Worm (Caenorhabditis elegans): Measurements from ENCODE around the gene F23F1.2.

The F23F1.2 gene

DNA sequence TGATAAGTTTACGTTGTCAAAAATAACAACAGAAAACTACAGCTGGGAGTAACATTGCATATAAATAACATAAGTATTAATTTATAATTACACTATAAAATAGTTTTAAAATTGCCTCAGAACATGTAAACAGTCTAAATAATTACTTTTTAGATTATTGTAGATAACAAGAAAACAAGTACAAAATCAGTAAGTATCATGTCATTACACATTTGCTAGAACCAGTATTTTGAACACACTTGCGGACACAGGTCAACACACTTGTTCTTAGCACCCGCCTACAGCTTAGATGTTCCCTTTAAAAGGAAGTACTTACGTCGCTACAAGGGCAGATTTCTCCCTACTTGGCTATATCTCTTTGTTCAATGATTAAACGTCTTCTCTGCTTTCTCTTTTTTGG, at the start of gene F23F1.2:
TSS of gene F23F1.2 (plus strand) at position 301 of the 400 bp plus-strand sequence.
- TF ChIP-seq snpc-1.2 (GFP tag; IDR thresholded peaks at IDR 0.05): no peak
- no peak for TF ChIP-seq mep-1 (tag; optimal IDR thresholded peaks at IDR 0.05)
- TF ChIP-seq attf-4 (tag; optimal IDR thresholded peaks at IDR 0.05): no peak
- no peak for TF ChIP-seq mxl-2 (GFP tag; conservative IDR thresholded peaks at IDR 0.05)
- TF ChIP-seq T20F7.1 (GFP tag; optimal IDR thresholded peaks at IDR 0.05): no peak
- TF ChIP-seq skn-1 (tag; optimal IDR thresholded peaks at IDR 0.05): no peak
- no peak for TF ChIP-seq mxl-3 (GFP tag; optimal IDR thresholded peaks at IDR 0.05)
- no peak for TF ChIP-seq lin-13 (GFP tag; optimal IDR thresholded peaks at IDR 0.05)
- no peak for TF ChIP-seq gei-8 (GFP tag; optimal IDR thresholded peaks at IDR 0.05)
- no peak for TF ChIP-seq zip-2 (tag; optimal IDR thresholded peaks at IDR 0.05)
- no peak for TF ChIP-seq daf-16 (GFP tag; optimal IDR thresholded peaks at IDR 0.05)
- no peak for TF ChIP-seq daf-16 (tag; optimal IDR thresholded peaks at IDR 0.05)
- no peak for TF ChIP-seq mdl-1 (tag; optimal IDR thresholded peaks at IDR 0.05)
- TF ChIP-seq madf-5 (GFP tag; IDR thresholded peaks at IDR 0.05): no peak
- TF ChIP-seq ztf-7 (tag; optimal IDR thresholded peaks at IDR 0.05): no peak
- TF ChIP-seq php-3 (GFP tag; IDR thresholded peaks at IDR 0.05): no peak
- no peak for TF ChIP-seq F49E8.2 (tag; optimal IDR thresholded peaks at IDR 0.05; ENCODE audit: borderline replicate concordance)
- TF ChIP-seq ztf-11 (tag; optimal IDR thresholded peaks at IDR 0.05): no peak
- no peak for TF ChIP-seq ceh-62 (tag; optimal IDR thresholded peaks at IDR 0.05)
- TF ChIP-seq madf-9 (GFP tag; conservative IDR thresholded peaks at IDR 0.05): no peak
- TF ChIP-seq Y75B8A.6 (GFP tag; IDR thresholded peaks at IDR 0.05): no peak

DNA sequence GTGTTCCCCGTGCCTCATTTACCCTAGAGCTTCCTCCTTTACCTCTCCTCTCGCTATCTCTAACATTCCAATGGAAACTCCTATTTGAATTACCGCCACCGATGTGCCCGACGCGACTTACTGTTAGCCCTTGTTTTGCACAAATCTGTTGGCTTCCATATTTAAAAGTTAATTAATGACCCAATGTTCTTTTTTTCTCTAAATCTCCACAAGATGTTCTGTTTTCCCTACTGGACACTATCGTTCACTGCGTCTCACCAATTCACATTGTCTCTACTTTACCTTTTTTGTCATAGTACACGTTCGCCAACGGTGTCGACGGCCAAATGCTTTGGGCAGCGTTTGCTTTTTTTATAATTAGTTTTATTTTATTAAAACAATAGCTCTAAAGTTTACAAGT, 33.4 kb upstream of the F23F1.2 start:
- TF ChIP-seq dmd-6 (GFP tag; IDR thresholded peaks at IDR 0.05): no peak
- no peak for TF ChIP-seq mxl-2 (GFP tag; conservative IDR thresholded peaks at IDR 0.05)
- TF ChIP-seq daf-16 (GFP tag; optimal IDR thresholded peaks at IDR 0.05): no peak
- peak; percentile 8 for TF ChIP-seq daf-16 (tag; optimal IDR thresholded peaks at IDR 0.05)

DNA sequence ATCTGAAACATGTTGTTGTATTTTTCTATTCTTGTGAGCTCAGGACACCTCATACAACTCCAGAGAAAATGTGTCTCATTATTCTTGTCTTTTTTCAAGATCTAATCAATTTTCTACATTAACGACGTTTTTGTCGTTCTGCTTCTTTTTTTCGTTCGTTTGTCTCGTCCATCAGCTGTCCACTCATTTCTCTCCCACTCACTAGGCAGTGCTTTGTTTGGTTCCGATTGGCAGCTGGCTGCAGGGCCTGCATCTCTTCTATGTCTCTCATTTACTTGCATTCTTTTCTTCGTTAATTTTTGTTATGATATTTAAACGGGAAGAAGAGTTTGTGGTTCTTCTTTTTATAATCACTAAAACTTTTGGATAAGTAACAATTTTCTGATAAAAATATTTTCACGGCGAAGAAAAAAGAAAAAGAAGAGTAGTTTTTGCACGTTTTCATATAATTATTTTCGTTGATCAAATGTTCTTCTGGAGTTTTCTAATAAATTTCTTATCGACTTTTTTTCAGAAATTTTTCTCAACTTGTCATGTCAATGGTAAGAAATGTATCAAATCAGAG, 32.6 kb upstream of the F23F1.2 start, which contains the start of gene 2L52.1:
TSS of gene 2L52.1 (plus strand) at position 515 of the 565 bp plus-strand sequence.
- no peak for TF ChIP-seq Y75B8A.6 (GFP tag; IDR thresholded peaks at IDR 0.05)
- 0 out of 2 replicates have a peak, but pooled peaks have one; percentile 16 for TF ChIP-seq hmg-1.1 (GFP tag; IDR thresholded peaks at IDR 0.05)
- no peak for TF ChIP-seq tra-1 (GFP tag; IDR thresholded peaks at IDR 0.05)
- TF ChIP-seq lin-15B (tag; optimal IDR thresholded peaks at IDR 0.05): no peak

DNA sequence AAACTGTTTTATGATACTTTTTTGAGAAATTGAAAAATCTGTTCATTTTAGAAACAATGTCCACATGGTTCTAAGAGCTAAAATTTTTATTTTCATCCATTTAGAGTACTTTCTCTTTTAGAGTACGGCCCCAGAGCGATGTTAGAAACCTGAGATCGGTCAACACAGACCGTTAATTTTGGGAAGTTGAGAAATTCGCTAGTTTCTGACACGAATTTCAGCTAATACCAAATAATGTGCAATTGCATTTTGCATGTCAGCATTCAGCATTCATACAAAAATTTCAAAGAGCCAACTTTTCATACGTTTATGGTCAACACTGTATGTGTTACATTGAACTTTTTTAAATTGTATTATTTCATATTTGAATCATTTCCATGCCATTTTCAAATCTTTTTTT, 29.2 kb upstream of the F23F1.2 start:
- no peak for TF ChIP-seq tra-1 (GFP tag; IDR thresholded peaks at IDR 0.05)
- TF ChIP-seq unc-62 (GFP tag; optimal IDR thresholded peaks at IDR 0.05 in 1 of 2): peak in 1 of 2 experiments; percentile 80
- no peak for TF ChIP-seq unc-62 (tag; optimal IDR thresholded peaks at IDR 0.05)

DNA sequence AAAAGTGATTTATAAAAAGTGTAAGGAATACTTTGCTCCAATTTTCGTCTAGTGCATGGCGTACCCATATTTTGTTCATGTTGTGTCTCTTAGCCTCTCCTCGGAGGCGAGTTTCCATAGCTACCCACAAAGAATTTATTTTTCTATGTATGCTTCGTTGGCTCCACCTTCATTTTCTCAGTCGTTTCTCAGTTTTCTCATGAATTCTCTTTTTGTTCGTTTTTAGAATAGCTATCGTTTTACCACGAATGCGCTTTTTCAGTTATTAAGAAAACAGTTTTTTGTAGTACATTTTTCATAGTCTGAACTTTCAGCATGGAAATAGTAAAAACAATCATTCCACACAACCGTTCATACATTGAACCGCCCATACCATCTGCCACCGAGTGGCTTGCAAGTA, 27.7 kb upstream of the F23F1.2 start, which contains the start of gene osta-1:
TSS of gene osta-1 (plus strand) at position 309 of the 400 bp plus-strand sequence.
- TF ChIP-seq D1046.2 (GFP tag; IDR thresholded peaks at IDR 0.05) (no peak), nhr-6 (tag; optimal IDR thresholded peaks at IDR 0.05) (no peak), Y5F2A.4 (GFP tag; optimal IDR thresholded peaks at IDR 0.05) (no peak), nhr-11 (tag; optimal IDR thresholded peaks at IDR 0.05) (peak; percentile 13), unc-62 (GFP tag; optimal IDR thresholded peaks at IDR 0.05 in 1 of 2) (peak in 1 of 2 experiments; percentile 18), unc-62 (tag; optimal IDR thresholded peaks at IDR 0.05) (no peak), lir-3 (tag; optimal IDR thresholded peaks at IDR 0.05) (no peak), spr-3 (GFP tag; optimal IDR thresholded peaks at IDR 0.05) (no peak), hmg-1.1 (GFP tag; IDR thresholded peaks at IDR 0.05) (no peak)

Measured in whole organism, L4 larva.